Worm (Caenorhabditis elegans): Measurements from ENCODE around the gene C14A11.2.
A peak's percentile ranks its signal among the peaks of the same experiment; 100 is the strongest.

C14A11.2 gene

DNA sequence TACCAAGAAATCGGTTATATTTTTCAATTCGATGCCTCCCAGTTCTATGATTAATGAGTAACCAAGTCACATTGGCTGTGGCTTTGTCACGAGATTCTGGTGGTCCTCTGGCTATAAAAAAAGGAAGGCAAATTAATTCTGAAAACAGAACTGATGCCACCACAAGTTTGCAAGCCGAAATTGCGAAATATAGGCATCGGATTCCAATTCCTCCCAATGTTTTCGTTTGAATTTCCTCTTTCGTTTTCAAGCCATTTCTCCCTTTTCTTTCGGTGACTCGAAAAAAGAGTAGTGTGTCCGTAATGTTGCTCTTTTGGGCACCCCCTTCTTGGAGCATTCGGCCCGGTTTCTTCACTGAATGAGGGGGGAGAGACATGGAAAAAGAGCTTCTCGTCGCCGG is 33.2 kb upstream of the C14A11.2 start, which contains the start of gene F55F1.2:
Gene F55F1.2 (minus strand): TSS at position 376 of the 400 bp plus-strand sequence.
- TF ChIP-seq cebp-1 (GFP tag; IDR thresholded peaks at IDR 0.05), result peak; percentile 65; the same call in 1 of the 2 replicates
- TF ChIP-seq cebp-1 (tag; optimal IDR thresholded peaks at IDR 0.05), result peak; percentile 84
- TF ChIP-seq B0019.2 (GFP tag; conservative IDR thresholded peaks at IDR 0.05), result no peak
- no peak for TF ChIP-seq lsy-27 (tag; optimal IDR thresholded peaks at IDR 0.05; ENCODE audit: borderline replicate concordance, insufficient read depth)

DNA sequence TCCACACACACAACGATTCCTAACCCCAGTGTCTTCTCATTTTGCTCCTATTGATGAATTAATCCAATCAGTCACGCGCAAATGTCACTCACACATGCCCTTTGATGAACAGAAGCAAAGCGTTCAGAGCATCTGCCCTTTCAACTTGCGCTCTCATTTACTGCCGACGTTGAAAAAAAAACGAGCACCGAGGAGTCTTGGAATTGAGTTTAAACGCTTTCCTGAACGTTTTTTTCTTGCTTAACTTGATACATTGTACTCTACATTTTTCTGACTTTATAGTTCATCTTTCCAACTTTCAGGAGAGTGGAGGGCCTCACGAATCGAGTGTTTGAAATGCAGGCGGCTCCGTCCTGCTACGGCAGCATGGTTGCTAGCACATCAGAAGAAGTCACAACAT is 31.2 kb upstream of the C14A11.2 start, which contains the start of gene cgef-1:
Gene cgef-1 (plus strand): TSS at position 301 of the 400 bp plus-strand sequence.
- TF ChIP-seq efl-1 (GFP tag; optimal IDR thresholded peaks at IDR 0.05) (no peak), F57A8.1 (GFP tag; optimal IDR thresholded peaks at IDR 0.05) (no peak), ceh-40 (GFP tag; IDR thresholded peaks at IDR 0.05) (no peak), mxl-1 (tag; optimal IDR thresholded peaks at IDR 0.05) (no peak), unc-130 (GFP tag; optimal IDR thresholded peaks at IDR 0.05) (no peak), F39B2.1 (GFP tag; IDR thresholded peaks at IDR 0.05) (no peak), hlh-12 (tag; optimal IDR thresholded peaks at IDR 0.05) (no peak), D2030.7 (GFP tag; IDR thresholded peaks at IDR 0.05) (no peak), attf-3 (GFP tag; conservative IDR thresholded peaks at IDR 0.05) (no peak), ztf-22 (GFP tag; optimal IDR thresholded peaks at IDR 0.05) (no peak)

DNA sequence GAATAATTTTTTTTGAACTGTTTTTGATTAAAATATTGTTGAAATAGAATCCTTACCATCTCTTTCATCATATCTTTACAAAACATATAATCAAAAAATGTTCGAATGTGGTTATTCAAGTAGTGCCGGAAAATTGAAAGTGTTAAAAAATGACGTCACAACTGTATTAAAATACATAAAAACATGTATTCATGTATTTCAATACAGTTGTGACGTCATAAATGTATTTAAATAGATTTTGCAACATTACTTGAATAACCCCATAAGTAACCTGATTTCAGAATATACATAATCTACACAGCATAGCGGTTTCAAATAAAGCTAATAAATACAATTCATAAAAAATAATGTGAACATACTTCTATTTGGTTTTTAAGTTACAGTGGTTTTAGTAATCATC is 26.0 kb upstream of the C14A11.2 start:
- TF ChIP-seq F33H1.4 (GFP tag; IDR thresholded peaks at IDR 0.05) (no peak), him-1 (tag; optimal IDR thresholded peaks at IDR 0.05) (no peak), dpl-1 (GFP tag; optimal IDR thresholded peaks at IDR 0.05) (no peak), F10E7.11 (tag; optimal IDR thresholded peaks at IDR 0.05) (no peak), repo-1 (tag; optimal IDR thresholded peaks at IDR 0.05) (no peak), sptf-2 (GFP tag; optimal IDR thresholded peaks at IDR 0.05) (no peak), pbrm-1 (GFP tag; IDR thresholded peaks at IDR 0.05) (no peak), ekl-4 (GFP tag; IDR thresholded peaks at IDR 0.05) (no peak), unc-62 (GFP tag; optimal IDR thresholded peaks at IDR 0.05) (no peak), hmg-20 (GFP tag; IDR thresholded peaks at IDR 0.05) (no peak), madf-6 (GFP tag; IDR thresholded peaks at IDR 0.05) (no peak), snpc-4 (GFP tag; optimal IDR thresholded peaks at IDR 0.05) (no peak), snpc-4 (tag; optimal IDR thresholded peaks at IDR 0.05) (no peak), hrde-1 (tag; optimal IDR thresholded peaks at IDR 0.05; ENCODE audit: borderline replicate concordance) (no peak), F49E8.2 (tag; optimal IDR thresholded peaks at IDR 0.05; ENCODE audit: insufficient read depth) (no peak), ztf-25 (GFP tag; IDR thresholded peaks at IDR 0.05) (no peak), egl-18 (GFP tag; IDR thresholded peaks at IDR 0.05) (no peak), madf-8 (GFP tag; conservative IDR thresholded peaks at IDR 0.05) (no peak), hlh-12 (tag; optimal IDR thresholded peaks at IDR 0.05) (no peak), let-526 (GFP tag; IDR thresholded peaks at IDR 0.05) (no peak)

DNA sequence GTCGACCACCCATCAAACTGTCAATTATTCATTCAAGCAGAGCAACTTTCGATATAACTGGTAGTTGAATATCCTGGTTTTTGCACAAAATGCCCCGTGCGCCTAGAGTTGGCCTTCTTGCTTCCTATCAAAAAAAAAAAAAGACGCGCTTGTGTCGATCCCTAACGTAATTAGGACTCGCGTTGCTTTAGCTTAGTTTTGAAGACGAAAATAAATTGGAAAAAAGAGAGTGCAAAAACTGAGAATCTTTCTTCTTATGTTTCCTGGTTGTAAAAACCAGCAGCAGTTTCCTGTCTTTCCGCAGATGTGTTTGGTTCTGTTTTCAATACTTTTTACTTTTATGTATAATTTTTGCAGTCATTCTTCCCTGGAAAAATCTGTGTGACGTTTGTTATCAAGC is 24.9 kb upstream of the C14A11.2 start:
- no peak for TF ChIP-seq F10E7.11 (tag; optimal IDR thresholded peaks at IDR 0.05)
- no peak for TF ChIP-seq him-1 (tag; optimal IDR thresholded peaks at IDR 0.05)
- no peak for TF ChIP-seq nfyb-1 (GFP tag; IDR thresholded peaks at IDR 0.05)
- no peak for TF ChIP-seq tbp1 (GFP tag; optimal IDR thresholded peaks at IDR 0.05)
- TF ChIP-seq ets-4 (GFP tag; optimal IDR thresholded peaks at IDR 0.05), result no peak
- no peak for TF ChIP-seq lsl-1 (GFP tag; optimal IDR thresholded peaks at IDR 0.05)
- TF ChIP-seq lin-26 (GFP tag; IDR thresholded peaks at IDR 0.05), result no peak
- no peak for TF ChIP-seq sptf-2 (GFP tag; optimal IDR thresholded peaks at IDR 0.05)
- no peak for TF ChIP-seq hmg-1.2 (GFP tag; IDR thresholded peaks at IDR 0.05)

Measured in whole organism, young adult.